Fruit fly (Drosophila melanogaster) whole organism, embryonic: ENCODE data around the gene CG32413.

Source experiments
- B-H2 ChIP-seq: fragments of 200-800 bp; sonication (Bioruptor generic); optimal IDR thresholded peaks from 2 replicates; lab custom pipeline; 2018; ENCODE audit warnings: missing biosample characterization, mild to moderate bottlenecking, missing genetic modification characterization
- CG12071 ChIP-seq: fragments of 200-800 bp; sonication (Bioruptor generic); optimal IDR thresholded peaks from 3 replicates; lab custom pipeline; 2018; ENCODE audit warnings: missing biosample characterization, mild to moderate bottlenecking, missing genetic modification characterization
- CG1233 ChIP-seq: fragments of 200-800 bp; sonication (Bioruptor generic); optimal IDR thresholded peaks from 4 replicates; lab custom pipeline; 2018; ENCODE audit warnings: missing biosample characterization, mild to moderate bottlenecking, missing genetic modification characterization
- CG13624 ChIP-seq: fragments of 200-800 bp; sonication (Bioruptor generic); optimal IDR thresholded peaks from 2 replicates; lab custom pipeline; 2016; ENCODE audit warnings: missing biosample characterization, missing genetic modification characterization
- CG14667 ChIP-seq: fragments of 200-800 bp; sonication (Bioruptor generic); IDR thresholded peaks from 2 replicates; pipeline ENCODE4 v1.3.6; 2022; ENCODE audit warnings: missing biosample characterization, missing genetic modification characterization
- CG15269 ChIP-seq: fragments of 200-800 bp; sonication (Bioruptor generic); optimal IDR thresholded peaks from 2 replicates; lab custom pipeline; 2018; ENCODE audit warnings: missing biosample characterization, mild to moderate bottlenecking, missing genetic modification characterization, moderate library complexity
- CG1602 ChIP-seq: fragments of 200-800 bp; sonication (Bioruptor generic); optimal IDR thresholded peaks from 3 replicates; lab custom pipeline; 2016; ENCODE audit warnings: missing biosample characterization, missing genetic modification characterization
- CG16815 ChIP-seq: fragments of 200-800 bp; sonication (Bioruptor generic); optimal IDR thresholded peaks from 3 replicates; lab custom pipeline; 2017; ENCODE audit warnings: missing biosample characterization, mild to moderate bottlenecking, missing genetic modification characterization
- CG32772 ChIP-seq: fragments of 200-800 bp; sonication (Bioruptor generic); IDR thresholded peaks from 2 replicates; pipeline ENCODE4 v1.3.6; 2022; ENCODE audit warnings: missing biosample characterization, missing genetic modification characterization
- CG4424 ChIP-seq: fragments of 200-800 bp; sonication (Bioruptor generic); optimal IDR thresholded peaks from 3 replicates; lab custom pipeline; 2016; ENCODE audit warnings: missing biosample characterization, missing genetic modification characterization
- CG4707 ChIP-seq: fragments of 200-800 bp; sonication (Bioruptor generic); optimal IDR thresholded peaks from 2 replicates; lab custom pipeline; 2018; ENCODE audit warnings: missing biosample characterization, mild to moderate bottlenecking, missing genetic modification characterization, moderate library complexity
- CG5245 ChIP-seq: fragments of 200-800 bp; sonication (Bioruptor generic); optimal IDR thresholded peaks from 3 replicates; lab custom pipeline; 2016; ENCODE audit warnings: missing biosample characterization, missing genetic modification characterization
- CG7928 ChIP-seq: fragments of 200-800 bp; sonication (Bioruptor generic); optimal IDR thresholded peaks from 2 replicates; lab custom pipeline; 2017; ENCODE audit warnings: missing biosample characterization, mild to moderate bottlenecking, missing genetic modification characterization
- CG7963 ChIP-seq: fragments of 200-800 bp; sonication (Bioruptor generic); IDR thresholded peaks from 3 replicates; pipeline ENCODE4 v1.3.6; 2022; ENCODE audit warnings: missing biosample characterization, missing genetic modification characterization; ENCODE audit not compliant: partially characterized antibody
- CG8089 ChIP-seq: fragments of 200-800 bp; sonication (Bioruptor generic); optimal IDR thresholded peaks from 3 replicates; lab custom pipeline; 2016; ENCODE audit warnings: missing biosample characterization, missing genetic modification characterization
- CG8765 ChIP-seq: fragments of 200-800 bp; sonication (Bioruptor generic); IDR thresholded peaks from 2 replicates; pipeline ENCODE4 v1.3.6; 2022; ENCODE audit warnings: missing biosample characterization, missing genetic modification characterization
- CG8944 ChIP-seq: fragments of 200-800 bp; sonication (Bioruptor generic); optimal IDR thresholded peaks from 3 replicates; lab custom pipeline; 2016; ENCODE audit warnings: missing biosample characterization, missing genetic modification characterization
- CG9727 ChIP-seq: fragments of 200-800 bp; sonication (Bioruptor generic); optimal IDR thresholded peaks from 3 replicates; lab custom pipeline; 2017; ENCODE audit warnings: missing biosample characterization, mild to moderate bottlenecking, missing genetic modification characterization
- Dad ChIP-seq: fragments of 200-800 bp; sonication (Bioruptor generic); optimal IDR thresholded peaks from 3 replicates; lab custom pipeline; 2016; ENCODE audit warnings: missing biosample characterization, missing genetic modification characterization
- Dek ChIP-seq: fragments of 200-800 bp; sonication (Bioruptor generic); optimal IDR thresholded peaks from 3 replicates; lab custom pipeline; 2019; ENCODE audit warnings: missing biosample characterization, mild to moderate bottlenecking, missing genetic modification characterization, moderate library complexity
- Dip2 ChIP-seq: fragments of 200-800 bp; sonication (Bioruptor generic); IDR thresholded peaks from 2 replicates; pipeline ENCODE4 v1.3.6; 2022; ENCODE audit warnings: missing biosample characterization, missing genetic modification characterization
- Eip74EF ChIP-seq, 2 experiments: fragments of 200-800 bp in 1 of 2; fragments of >200 bp in 1 of 2; sonication (Bioruptor generic) in 1 of 2; optimal IDR thresholded peaks; 2 replicates each; lab custom pipeline; 2017 to 2019; ENCODE audit warnings: missing biosample characterization in 2 of 2, missing genetic modification characterization in 2 of 2, mild to moderate bottlenecking in 1 of 2, moderate library complexity in 1 of 2
- Hr78 ChIP-seq, 2 experiments: fragments of 200-800 bp in 1 of 2; fragments of >200 bp in 1 of 2; sonication (Bioruptor generic) in 1 of 2; optimal IDR thresholded peaks; 2 replicates each; lab custom pipeline; 2017 to 2019; ENCODE audit warnings: missing biosample characterization in 2 of 2, missing genetic modification characterization in 2 of 2, mild to moderate bottlenecking in 1 of 2, moderate library complexity in 1 of 2
- Hsf ChIP-seq: fragments of 200-800 bp; sonication (Bioruptor generic); optimal IDR thresholded peaks from 3 replicates; lab custom pipeline; 2016; ENCODE audit warnings: missing biosample characterization, missing genetic modification characterization
- MTF-1 ChIP-seq: fragments of 200-800 bp; sonication (Bioruptor generic); optimal IDR thresholded peaks from 2 replicates; lab custom pipeline; 2018; ENCODE audit warnings: missing biosample characterization, mild to moderate bottlenecking, missing genetic modification characterization, borderline replicate concordance
- Mrtf ChIP-seq: fragments of 200-800 bp; sonication (Bioruptor generic); IDR thresholded peaks from 3 replicates; pipeline ENCODE4 v1.3.6; 2022; ENCODE audit warnings: missing biosample characterization, missing genetic modification characterization
- NC2α ChIP-seq: fragments of 200-800 bp; sonication (Bioruptor generic); optimal IDR thresholded peaks from 2 replicates; lab custom pipeline; 2016; ENCODE audit warnings: missing biosample characterization, missing genetic modification characterization
- Opbp ChIP-seq: fragments of 200-800 bp; sonication (Bioruptor generic); IDR thresholded peaks from 3 replicates; pipeline ENCODE4 v1.3.6; 2022; ENCODE audit warnings: missing biosample characterization, missing genetic modification characterization; ENCODE audit not compliant: partially characterized antibody
- Usf ChIP-seq: fragments of 200-800 bp; sonication (Bioruptor generic); optimal IDR thresholded peaks from 2 replicates; lab custom pipeline; 2017; ENCODE audit warnings: missing genotype, missing biosample characterization, missing genetic modification characterization
- ap ChIP-seq: fragments of 200-800 bp; sonication (Bioruptor generic); IDR thresholded peaks from 2 replicates; pipeline ENCODE4 v1.3.6; 2022; ENCODE audit warnings: missing biosample characterization, missing genetic modification characterization
- caup ChIP-seq: fragments of 200-800 bp; sonication (Bioruptor generic); optimal IDR thresholded peaks from 3 replicates; lab custom pipeline; 2017; ENCODE audit warnings: missing biosample characterization, mild to moderate bottlenecking, missing genetic modification characterization, moderate library complexity; ENCODE audit not compliant: severe bottlenecking
- ci ChIP-seq: fragments of 200-800 bp; sonication (Bioruptor generic); IDR thresholded peaks from 3 replicates; pipeline ENCODE4 v1.3.6; 2022; ENCODE audit warnings: missing biosample characterization, missing genetic modification characterization
- emc ChIP-seq: fragments of 200-800 bp; sonication (Bioruptor generic); optimal IDR thresholded peaks from 2 replicates; lab custom pipeline; 2016; ENCODE audit warnings: missing biosample characterization, missing genetic modification characterization
- en ChIP-seq: fragments of 200-800 bp; sonication (Bioruptor generic); optimal IDR thresholded peaks from 2 replicates; lab custom pipeline; 2016; ENCODE audit warnings: missing biosample characterization, missing genetic modification characterization
- exex ChIP-seq: fragments of 200-800 bp; sonication (Bioruptor generic); optimal IDR thresholded peaks from 4 replicates; lab custom pipeline; 2018; ENCODE audit warnings: missing biosample characterization, mild to moderate bottlenecking, missing genetic modification characterization, moderate library complexity
- grn ChIP-seq: fragments of 200-800 bp; sonication (Bioruptor generic); optimal IDR thresholded peaks from 3 replicates; lab custom pipeline; 2017; ENCODE audit warnings: missing biosample characterization, missing genetic modification characterization
- hth ChIP-seq: fragments of >200 bp; optimal IDR thresholded peaks from 2 replicates; lab custom pipeline; 2017; ENCODE audit warnings: inconsistent platforms
- kni ChIP-seq: fragments of 200-800 bp; sonication (Bioruptor generic); optimal IDR thresholded peaks from 3 replicates; lab custom pipeline; 2017; ENCODE audit warnings: mild to moderate bottlenecking, missing biosample characterization, missing genetic modification reagents, missing genetic modification characterization
- nerfin-1 ChIP-seq: fragments of 200-800 bp; sonication (Bioruptor generic); optimal IDR thresholded peaks from 3 replicates; lab custom pipeline; 2019; ENCODE audit warnings: missing biosample characterization, mild to moderate bottlenecking, missing genetic modification characterization, moderate library complexity
- pum ChIP-seq: fragments of 200-800 bp; sonication (Bioruptor generic); optimal IDR thresholded peaks from 2 replicates; lab custom pipeline; 2016; ENCODE audit warnings: missing biosample characterization, missing genetic modification characterization
- ranshi ChIP-seq: fragments of 200-800 bp; sonication (Bioruptor generic); IDR thresholded peaks from 2 replicates; pipeline ENCODE4 v1.3.6; 2022; ENCODE audit warnings: missing biosample characterization, missing genetic modification characterization
- repo ChIP-seq: fragments of 200-800 bp; sonication (Bioruptor generic); optimal IDR thresholded peaks from 2 replicates; lab custom pipeline; 2016; ENCODE audit warnings: missing biosample characterization, missing genetic modification characterization
- salm ChIP-seq: fragments of 200-800 bp; sonication (Bioruptor generic); optimal IDR thresholded peaks from 2 replicates; lab custom pipeline; 2018; ENCODE audit warnings: missing biosample characterization, mild to moderate bottlenecking, missing genetic modification characterization
- slou ChIP-seq: fragments of 200-800 bp; sonication (Bioruptor generic); optimal IDR thresholded peaks from 3 replicates; lab custom pipeline; 2016; ENCODE audit warnings: missing biosample characterization, missing genetic modification characterization
- tx ChIP-seq: fragments of 200-800 bp; sonication (Bioruptor generic); optimal IDR thresholded peaks from 2 replicates; lab custom pipeline; 2016; ENCODE audit warnings: missing biosample characterization, missing genetic modification characterization
- unpg ChIP-seq: fragments of 200-800 bp; sonication (Bioruptor generic); optimal IDR thresholded peaks from 3 replicates; lab custom pipeline; 2018; ENCODE audit warnings: missing biosample characterization, mild to moderate bottlenecking, missing genetic modification characterization, moderate library complexity
- yki ChIP-seq: fragments of >200 bp; optimal IDR thresholded peaks from 3 replicates; lab custom pipeline; 2018

Gene CG32413

DNA sequence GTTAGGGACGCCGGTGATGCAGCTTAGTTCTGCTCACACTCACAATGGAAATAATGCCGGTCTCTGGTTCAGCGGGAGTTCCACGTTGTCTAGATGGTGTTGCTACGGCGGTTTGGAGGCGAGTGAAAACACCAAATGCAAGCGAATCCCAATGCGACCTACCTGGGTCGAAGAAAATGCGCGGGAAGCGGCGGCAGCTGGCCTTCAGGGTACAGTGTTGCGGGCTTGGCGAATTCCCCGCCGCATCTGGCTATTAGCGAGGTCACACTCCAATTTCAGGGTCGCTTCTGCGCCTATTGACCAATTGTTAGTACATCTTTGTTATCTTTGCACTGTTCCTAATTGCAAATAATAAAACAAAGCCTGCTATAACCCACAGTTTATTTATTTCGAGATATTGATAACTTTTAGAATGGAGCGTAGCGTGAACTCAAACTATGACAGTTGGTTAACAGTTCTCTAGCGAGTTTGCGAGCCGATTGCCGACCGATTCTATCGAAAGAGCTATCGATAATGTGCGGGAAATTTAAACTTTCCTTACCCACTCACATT, 28.6 kb upstream of the CG32413 start, which contains the start of gene Rcc1 (continued):
- TF ChIP-seq CG1602 (GFP tag; lab: Kevin White, UChicago) (no peak), en (GFP tag; lab: Kevin White, UChicago) (no peak), CG9727 (GFP tag; lab: Kevin White, UChicago) (peak; percentile 12), CG32772 (GFP tag; lab: Robert Waterston, UW) (no peak), Mrtf (GFP tag; lab: Robert Waterston, UW) (no peak), CG1233 (GFP tag; lab: Kevin White, UChicago) (no peak), exex (tag; lab: Kevin White, UChicago) (no peak), tx (peak; percentile 0), Hsf (GFP tag; lab: Kevin White, UChicago) (peak; percentile 27), yki (lab: Kevin White, UChicago) (no peak), CG7928 (peak; percentile 16), emc (GFP tag; lab: Kevin White, UChicago) (no peak), CG5245 (GFP tag; lab: Kevin White, UChicago) (no peak), Dek (tag; lab: Kevin White, UChicago) (no peak), pum (GFP tag; lab: Kevin White, UChicago) (no peak), CG4707 (GFP tag; lab: Kevin White, UChicago) (no peak), CG4424 (peak; percentile 8), Eip74EF (GFP tag; optimal IDR thresholded peaks at IDR 0.05; lab: Kevin White, UChicago) (no peak), CG8765 (no peak), hth (lab: Kevin White, UChicago) (no peak), salm (no peak), Dad (GFP tag; lab: Kevin White, UChicago) (no peak), ap (GFP tag; lab: Robert Waterston, UW) (no peak), CG8089 (no peak), CG13624 (GFP tag; lab: Kevin White, UChicago) (peak; percentile 43), slou (no peak), CG8944 (peak; percentile 29), CG16815 (GFP tag; lab: Kevin White, UChicago) (no peak), Dip2 (GFP tag; lab: Robert Waterston, UW) (no peak), repo (GFP tag; lab: Kevin White, UChicago) (peak; percentile 9), grn (GFP tag; lab: Kevin White, UChicago) (no peak), ci (0 out of 3 replicates have a peak, but pooled peaks have one; percentile 15), Usf (GFP tag; lab: Kevin White, UChicago) (no peak), CG7963 (GFP tag; lab: Robert Waterston, UW) (peak; percentile 38; the same call in 1 of the 3 replicates), B-H2 (GFP tag; lab: Kevin White, UChicago) (no peak), CG15269 (no peak), CG12071 (GFP tag; lab: Kevin White, UChicago) (no peak), nerfin-1 (tag; lab: Kevin White, UChicago) (no peak), Hr78 (GFP tag; optimal IDR thresholded peaks at IDR 0.05; lab: Kevin White, UChicago) (peak in 1 of 2 experiments; percentile 45), ranshi (no peak), NC2α (GFP tag; lab: Kevin White, UChicago) (no peak), Opbp (peak; percentile 56; the same call in 2 of the 3 replicates), MTF-1 (no peak), CG14667 (GFP tag; lab: Robert Waterston, UW) (no peak), caup (GFP tag; lab: Kevin White, UChicago) (no peak), kni (GFP tag; lab: Kevin White, UChicago) (peak; percentile 64), unpg (no peak)
